ENCODE assay signal across 3 fruit fly cellular contexts in the genomic region with DNA sequence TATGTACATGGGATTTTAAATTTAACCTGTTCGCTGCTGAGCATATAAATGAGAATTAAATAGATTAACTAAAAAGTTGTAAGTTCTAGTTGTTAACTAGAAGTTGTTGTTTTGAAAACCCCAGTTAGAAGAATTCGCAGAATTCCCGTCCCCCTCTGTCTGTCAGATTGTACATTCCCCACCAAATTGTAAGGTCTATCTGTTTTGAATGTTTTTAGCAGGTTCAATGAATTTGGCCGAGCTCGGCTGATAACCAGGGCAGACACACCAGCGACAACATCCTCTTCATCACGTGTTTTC.
TF ChIP-seq lines count a peak whose summit lies in the region.

No protein-coding gene starts in this region.

- TF ChIP-seq CTCF in whole organism, embryonic (GFP tag; optimal IDR thresholded peaks at IDR 0.05; lab: Kevin White, UChicago) = no peak

TF ChIP-seq in whole organism, embryonic, 481 proteins besides CTCF, POLR2A, EP300 and RAD21:
- TF ChIP-seq cwo (GFP tag; optimal IDR thresholded peaks at IDR 0.05; lab: Kevin White, UChicago) (peak; percentile 1), wdn (GFP tag; IDR thresholded peaks at IDR 0.05; lab: Robert Waterston, UW) (no peak), bcd (GFP tag; optimal IDR thresholded peaks at IDR 0.05; lab: Kevin White, UChicago) (no peak), Bgb (GFP tag; IDR thresholded peaks at IDR 0.05; lab: Robert Waterston, UW; ENCODE audit: partially characterized antibody) (no peak), CG13123 (GFP tag; optimal IDR thresholded peaks at IDR 0.05; lab: Kevin White, UChicago) (no peak)
TF ChIP-seq in whole organism, embryonic: peak in this region for 1.

TF ChIP-seq in whole organism, prepupa, 60 proteins besides CTCF, POLR2A, EP300 and RAD21:
- TF ChIP-seq svp (GFP tag; lab: Kevin White, UChicago) (peak; percentile 80), ss (GFP tag; optimal IDR thresholded peaks at IDR 0.05; lab: Kevin White, UChicago) (no peak)
TF ChIP-seq in whole organism, prepupa: peak in this region for 1.

TF ChIP-seq in whole organism, wandering third instar larva, 38 proteins besides CTCF, POLR2A, EP300 and RAD21:
- no peak for TF ChIP-seq dl (GFP tag; optimal IDR thresholded peaks at IDR 0.05; lab: Kevin White, UChicago; ENCODE audit: insufficient read depth in 1 of 2, partially characterized antibody in 2 of 2)
- no peak for TF ChIP-seq fru (GFP tag; optimal IDR thresholded peaks at IDR 0.05; lab: Kevin White, UChicago)
- TF ChIP-seq Sp1 (GFP tag; optimal IDR thresholded peaks at IDR 0.05; lab: Kevin White, UChicago) = no peak
- no peak for TF ChIP-seq foxo (GFP tag; optimal IDR thresholded peaks at IDR 0.05; lab: Kevin White, UChicago)
- no peak for TF ChIP-seq Rel (GFP tag; optimal IDR thresholded peaks at IDR 0.05; lab: Kevin White, UChicago)
- peak; percentile 50 for TF ChIP-seq Rel (tag; optimal IDR thresholded peaks at IDR 0.05; lab: Kevin White, UChicago)
- no peak for TF ChIP-seq Dif (GFP tag; optimal IDR thresholded peaks at IDR 0.05; lab: Kevin White, UChicago; ENCODE audit: partially characterized antibody)
- no peak for TF ChIP-seq Dfd (GFP tag; optimal IDR thresholded peaks at IDR 0.05; lab: Kevin White, UChicago)
